ENCODE assay signal across 4 fruit fly cellular contexts in the genomic region with DNA sequence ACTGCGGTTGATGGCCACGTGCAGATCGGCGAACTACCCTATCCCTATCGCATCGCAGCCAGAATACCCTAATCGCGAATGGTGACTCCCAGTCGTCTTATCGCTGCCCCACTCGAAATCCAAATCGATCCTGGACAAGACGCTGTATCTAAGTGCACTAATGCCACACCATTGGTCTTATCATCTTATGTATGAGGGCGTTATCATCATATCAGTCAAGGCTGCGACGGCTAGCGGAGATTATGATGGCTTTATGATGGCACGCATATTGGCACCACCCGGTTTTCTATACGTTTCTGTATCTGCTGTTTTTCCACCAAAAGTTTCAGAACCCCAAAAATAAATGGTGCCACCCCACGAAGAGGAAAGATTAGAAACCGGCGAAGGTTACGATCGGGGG.
TF ChIP-seq lines count a peak whose summit lies in the region.

No protein-coding gene starts in this region.

- no peak for TF ChIP-seq CTCF in whole organism, embryonic (GFP tag; optimal IDR thresholded peaks at IDR 0.05; lab: Kevin White, UChicago)

TF ChIP-seq in whole organism, adult, 20 proteins besides CTCF, POLR2A, EP300 and RAD21:
- TF ChIP-seq Hr96 (GFP tag; optimal IDR thresholded peaks at IDR 0.05; lab: Kevin White, UChicago) (no peak), CG1620 (GFP tag; optimal IDR thresholded peaks at IDR 0.05; lab: Kevin White, UChicago) (no peak), CG14711 (tag; optimal IDR thresholded peaks at IDR 0.05; lab: Kevin White, UChicago) (no peak), CG7045 (GFP tag; optimal IDR thresholded peaks at IDR 0.05; lab: Kevin White, UChicago) (no peak), Mnt (GFP tag; optimal IDR thresholded peaks at IDR 0.05; lab: Kevin White, UChicago) (peak; percentile 58), CG12768 (GFP tag; optimal IDR thresholded peaks at IDR 0.05; lab: Kevin White, UChicago) (no peak), CG33017 (tag; optimal IDR thresholded peaks at IDR 0.05; lab: Kevin White, UChicago) (no peak)

TF ChIP-seq in whole organism, embryonic, 481 proteins besides CTCF, POLR2A, EP300 and RAD21 (continues in another document):
- TF ChIP-seq tna (GFP tag; IDR thresholded peaks at IDR 0.05; lab: Robert Waterston, UW; ENCODE audit: partially characterized antibody): peak; percentile 12; the same call in 1 of the 2 replicates
- TF ChIP-seq ab (GFP tag; optimal IDR thresholded peaks at IDR 0.05; lab: Kevin White, UChicago): no peak
- TF ChIP-seq Neu2 (GFP tag; optimal IDR thresholded peaks at IDR 0.05; lab: Kevin White, UChicago; ENCODE audit: borderline replicate concordance): no peak
- TF ChIP-seq sug (tag; optimal IDR thresholded peaks at IDR 0.05; lab: Kevin White, UChicago): peak; percentile 99
- TF ChIP-seq B-H1 (GFP tag; IDR thresholded peaks at IDR 0.05; lab: Robert Waterston, UW): no peak
- TF ChIP-seq CG2116 (GFP tag; optimal IDR thresholded peaks at IDR 0.05; lab: Kevin White, UChicago): no peak
- no peak for TF ChIP-seq Bdp1 (GFP tag; optimal IDR thresholded peaks at IDR 0.05; lab: Kevin White, UChicago)
- TF ChIP-seq CG6254 (GFP tag; optimal IDR thresholded peaks at IDR 0.05; lab: Kevin White, UChicago): no peak
- TF ChIP-seq klu (GFP tag; IDR thresholded peaks at IDR 0.05; lab: Robert Waterston, UW): no peak
- no peak for TF ChIP-seq ci (GFP tag; IDR thresholded peaks at IDR 0.05; lab: Robert Waterston, UW)
- no peak for TF ChIP-seq Atf6 (GFP tag; IDR thresholded peaks at IDR 0.05; lab: Robert Waterston, UW)
- no peak for TF ChIP-seq bigmax (GFP tag; optimal IDR thresholded peaks at IDR 0.05; lab: Kevin White, UChicago)
- TF ChIP-seq CG10209 (GFP tag; optimal IDR thresholded peaks at IDR 0.05; lab: Kevin White, UChicago): no peak
- peak; percentile 70 for TF ChIP-seq CG34376 (GFP tag; optimal IDR thresholded peaks at IDR 0.05; lab: Kevin White, UChicago)
- TF ChIP-seq cato (GFP tag; optimal IDR thresholded peaks at IDR 0.05; lab: Kevin White, UChicago; ENCODE audit: borderline replicate concordance): no peak
- no peak for TF ChIP-seq ewg (GFP tag; optimal IDR thresholded peaks at IDR 0.05; lab: Kevin White, UChicago)
- no peak for TF ChIP-seq CG8388 (GFP tag; optimal IDR thresholded peaks at IDR 0.05; lab: Kevin White, UChicago)
- no peak for TF ChIP-seq Taf1 (GFP tag; IDR thresholded peaks at IDR 0.05; lab: Robert Waterston, UW)
- TF ChIP-seq gfzf (GFP tag; optimal IDR thresholded peaks at IDR 0.05; lab: Kevin White, UChicago): no peak
- no peak for TF ChIP-seq CG31224 (GFP tag; IDR thresholded peaks at IDR 0.05; lab: Robert Waterston, UW)
- TF ChIP-seq CG4820 (GFP tag; optimal IDR thresholded peaks at IDR 0.05; lab: Kevin White, UChicago): no peak
- peak in 1 of 2 experiments; percentile 8 for TF ChIP-seq Pdp1 (GFP tag; optimal IDR thresholded peaks at IDR 0.05; lab: Kevin White, UChicago)
- no peak for TF ChIP-seq da (GFP tag; optimal IDR thresholded peaks at IDR 0.05; lab: Kevin White, UChicago)
- TF ChIP-seq ro (GFP tag; IDR thresholded peaks at IDR 0.05; lab: Robert Waterston, UW): no peak
- TF ChIP-seq CG8944 (GFP tag; optimal IDR thresholded peaks at IDR 0.05; lab: Kevin White, UChicago): no peak
- TF ChIP-seq BtbVII (GFP tag; optimal IDR thresholded peaks at IDR 0.05; lab: Kevin White, UChicago): no peak
- no peak for TF ChIP-seq chm (GFP tag; IDR thresholded peaks at IDR 0.05; lab: Robert Waterston, UW)

TF ChIP-seq in whole organism, prepupa, 60 proteins besides CTCF, POLR2A, EP300 and RAD21:
- peak; percentile 75 for TF ChIP-seq vri (GFP tag; optimal IDR thresholded peaks at IDR 0.05; lab: Kevin White, UChicago)
- no peak for TF ChIP-seq Hr4 (GFP tag; optimal IDR thresholded peaks at IDR 0.05; lab: Kevin White, UChicago)
TF ChIP-seq in whole organism, prepupa: peak in this region for 1.

TF ChIP-seq in whole organism, wandering third instar larva, 38 proteins besides CTCF, POLR2A, EP300 and RAD21:
- TF ChIP-seq psq (GFP tag; optimal IDR thresholded peaks at IDR 0.05; lab: Kevin White, UChicago) (no peak), tai (GFP tag; optimal IDR thresholded peaks at IDR 0.05; lab: Kevin White, UChicago) (no peak), woc (GFP tag; optimal IDR thresholded peaks at IDR 0.05; lab: Kevin White, UChicago) (no peak), Sp1 (GFP tag; optimal IDR thresholded peaks at IDR 0.05; lab: Kevin White, UChicago) (no peak), Dfd (GFP tag; optimal IDR thresholded peaks at IDR 0.05; lab: Kevin White, UChicago) (no peak), Hr83 (GFP tag; optimal IDR thresholded peaks at IDR 0.05; lab: Kevin White, UChicago; ENCODE audit: poor library complexity, severe bottlenecking) (no peak), lola (GFP tag; optimal IDR thresholded peaks at IDR 0.05; lab: Kevin White, UChicago) (no peak), Rel (GFP tag; optimal IDR thresholded peaks at IDR 0.05; lab: Kevin White, UChicago) (no peak), Rel (tag; optimal IDR thresholded peaks at IDR 0.05; lab: Kevin White, UChicago) (peak; percentile 79)
TF ChIP-seq in whole organism, wandering third instar larva: peak in this region for 1.
